Fruit fly (Drosophila melanogaster): ENCODE results near the gene CG5149.

The CG5149 gene

dm6 chr2L:7436492-7437324 lies 48.7 kb upstream of the CG5149 start (continued):
- TF ChIP-seq CG12155 (GFP tag; optimal IDR thresholded peaks at IDR 0.05) (peak; percentile 56), ash1 (GFP tag; optimal IDR thresholded peaks at IDR 0.05) (peak; percentile 50), Ptx1 (GFP tag; IDR thresholded peaks at IDR 0.05) (peak; percentile 61), phol (tag; optimal IDR thresholded peaks at IDR 0.05) (no peak), bigmax (GFP tag; optimal IDR thresholded peaks at IDR 0.05) (peak; percentile 12), zen (tag; optimal IDR thresholded peaks at IDR 0.05) (no peak), CG10147 (GFP tag; optimal IDR thresholded peaks at IDR 0.05) (peak; percentile 57), jumu (GFP tag; optimal IDR thresholded peaks at IDR 0.05) (peak; percentile 27), CG15011 (GFP tag; optimal IDR thresholded peaks at IDR 0.05) (peak; percentile 51), stc (GFP tag; IDR thresholded peaks at IDR 0.05) (peak; percentile 42; the same call in 1 of the 2 replicates), CG42726 (GFP tag; IDR thresholded peaks at IDR 0.05; ENCODE audit: partially characterized antibody) (no peak), H2.0 (GFP tag; IDR thresholded peaks at IDR 0.05) (peak; percentile 62), Taf1 (GFP tag; IDR thresholded peaks at IDR 0.05) (peak; percentile 59; the same call in 1 of the 2 replicates), Ets65A (GFP tag) (peak; percentile 84), peb (GFP tag; IDR thresholded peaks at IDR 0.05) (no peak; the same call in 1 of the 2 replicates), HmgD (GFP tag; optimal IDR thresholded peaks at IDR 0.05) (peak; percentile 7), CG9215 (GFP tag; IDR thresholded peaks at IDR 0.05) (peak; percentile 48), Gug (GFP tag; IDR thresholded peaks at IDR 0.05) (no peak), D19A (tag; optimal IDR thresholded peaks at IDR 0.05) (no peak), tgo (GFP tag; IDR thresholded peaks at IDR 0.05) (peak; percentile 62; the same call in 2 of the 3 replicates), CG7839 (tag; optimal IDR thresholded peaks at IDR 0.05) (peak; percentile 40), dm (GFP tag; optimal IDR thresholded peaks at IDR 0.05) (peak; percentile 40), CG7963 (GFP tag; IDR thresholded peaks at IDR 0.05; ENCODE audit: partially characterized antibody) (no peak), CG14667 (GFP tag; IDR thresholded peaks at IDR 0.05) (no peak; the same call in 1 of the 2 replicates), eve (GFP tag; optimal IDR thresholded peaks at IDR 0.05) (no peak), Hsf (GFP tag; optimal IDR thresholded peaks at IDR 0.05) (peak; percentile 28), bbx (GFP tag; IDR thresholded peaks at IDR 0.05; ENCODE audit: partially characterized antibody) (no peak), CG4404 (GFP tag; IDR thresholded peaks at IDR 0.05) (no peak), Nf-YB (GFP tag; optimal IDR thresholded peaks at IDR 0.05) (no peak), zfh1 (GFP tag; IDR thresholded peaks at IDR 0.05) (peak; percentile 78), CG6791 (GFP tag; IDR thresholded peaks at IDR 0.05; ENCODE audit: partially characterized antibody) (no peak), fru (optimal IDR thresholded peaks at IDR 0.05) (no peak), Eip74EF (GFP tag; optimal IDR thresholded peaks at IDR 0.05) (peak in 1 of 2 experiments; percentile 17), Antp (GFP tag; optimal IDR thresholded peaks at IDR 0.05) (peak; percentile 56), amos (GFP tag; IDR thresholded peaks at IDR 0.05; ENCODE audit: partially characterized antibody) (no peak), Bdp1 (GFP tag; optimal IDR thresholded peaks at IDR 0.05) (peak; percentile 51), Sin3A (optimal IDR thresholded peaks at IDR 0.05) (no peak), CG6254 (GFP tag; optimal IDR thresholded peaks at IDR 0.05) (no peak), sna (GFP tag; IDR thresholded peaks at IDR 0.05; ENCODE audit: partially characterized antibody) (no peak), NFAT (GFP tag; IDR thresholded peaks at IDR 0.05) (peak; percentile 87), CG10431 (GFP tag; optimal IDR thresholded peaks at IDR 0.05) (peak; percentile 40), ttk (GFP tag; IDR thresholded peaks at IDR 0.05) (peak; percentile 31; the same call in 1 of the 2 replicates), mam (GFP tag; optimal IDR thresholded peaks at IDR 0.05) (peak; percentile 75), CG10209 (GFP tag; optimal IDR thresholded peaks at IDR 0.05) (peak; percentile 84), CG3065 (GFP tag; optimal IDR thresholded peaks at IDR 0.05) (peak; percentile 33), dmrt99B (tag; optimal IDR thresholded peaks at IDR 0.05) (peak; percentile 59), ERR (GFP tag; optimal IDR thresholded peaks at IDR 0.05) (peak; percentile 70), prd (optimal IDR thresholded peaks at IDR 0.05) (no peak), prd (GFP tag; IDR thresholded peaks at IDR 0.05) (peak; percentile 40; the same call in 2 of the 3 replicates), exex (tag; optimal IDR thresholded peaks at IDR 0.05) (peak; percentile 90)

Measured in whole organism, embryonic.